Fruit fly (Drosophila melanogaster) whole organism, prepupa: ENCODE data around the gene csw.

Experiments used
- CG10631 ChIP-seq: fragments of 200-800 bp; sonication (Bioruptor generic); optimal IDR thresholded peaks from 2 replicates; lab custom pipeline; 2016; ENCODE audit warnings: missing biosample characterization, missing genetic modification characterization
- CG10669 ChIP-seq: fragments of 200-800 bp; sonication (Bioruptor generic); optimal IDR thresholded peaks from 3 replicates; lab custom pipeline; 2018; ENCODE audit warnings: missing biosample characterization, mild to moderate bottlenecking, missing genetic modification characterization, moderate library complexity
- CG11294 ChIP-seq: fragments of 200-800 bp; sonication (Bioruptor generic); IDR thresholded peaks from 2 replicates; pipeline ENCODE4 v1.3.6; 2022; ENCODE audit warnings: missing biosample characterization, missing genetic modification characterization
- CG11762 ChIP-seq: fragments of 200-800 bp; sonication (Bioruptor generic); optimal IDR thresholded peaks from 3 replicates; lab custom pipeline; 2016; ENCODE audit warnings: missing biosample characterization, missing genetic modification characterization; ENCODE audit not compliant: insufficient read depth
- CG11902 ChIP-seq: fragments of 200-800 bp; sonication (Bioruptor generic); optimal IDR thresholded peaks from 3 replicates; lab custom pipeline; 2016; ENCODE audit warnings: missing biosample characterization, missing genetic modification characterization
- CG16779 ChIP-seq: fragments of 200-800 bp; sonication (Bioruptor generic); optimal IDR thresholded peaks from 3 replicates; lab custom pipeline; 2017; ENCODE audit warnings: missing biosample characterization, mild to moderate bottlenecking, missing genetic modification characterization
- CG32006 ChIP-seq: fragments of 200-800 bp; sonication (Bioruptor generic); optimal IDR thresholded peaks from 3 replicates; lab custom pipeline; 2017; ENCODE audit warnings: missing biosample characterization, mild to moderate bottlenecking, missing genetic modification characterization
- CG34406 ChIP-seq: fragments of 200-800 bp; sonication (Bioruptor generic); optimal IDR thresholded peaks from 3 replicates; lab custom pipeline; 2016; ENCODE audit warnings: missing biosample characterization, missing genetic modification characterization
- CG6276 ChIP-seq: fragments of 200-800 bp; sonication (Bioruptor generic); optimal IDR thresholded peaks from 2 replicates; lab custom pipeline; 2017; ENCODE audit warnings: missing biosample characterization, mild to moderate bottlenecking, missing genetic modification characterization
- CG6792 ChIP-seq: fragments of 200-800 bp; sonication (Bioruptor generic); optimal IDR thresholded peaks from 3 replicates; lab custom pipeline; 2016; ENCODE audit warnings: missing biosample characterization, missing genetic modification characterization
- CG7368 ChIP-seq: fragments of 200-800 bp; sonication (Bioruptor generic); optimal IDR thresholded peaks from 3 replicates; lab custom pipeline; 2016; ENCODE audit warnings: missing biosample characterization, missing genetic modification characterization
- CG8119 ChIP-seq: fragments of 200-800 bp; sonication (Bioruptor generic); IDR thresholded peaks from 3 replicates; pipeline ENCODE4 v1.3.6; 2022; ENCODE audit warnings: missing biosample characterization, missing genetic modification characterization
- CG8632 ChIP-seq: fragments of 200-800 bp; sonication (Bioruptor generic); optimal IDR thresholded peaks from 3 replicates; lab custom pipeline; 2016; ENCODE audit warnings: missing biosample characterization, missing genetic modification characterization
- CG9139 ChIP-seq: fragments of 200-800 bp; sonication (Bioruptor generic); optimal IDR thresholded peaks from 3 replicates; lab custom pipeline; 2017; ENCODE audit warnings: missing biosample characterization, mild to moderate bottlenecking, missing genetic modification characterization
- Eip75B ChIP-seq: fragments of 200-800 bp; sonication (Bioruptor generic); optimal IDR thresholded peaks from 3 replicates; lab custom pipeline; 2016; ENCODE audit warnings: missing biosample characterization, missing genetic modification characterization
- Eip78C ChIP-seq: fragments of 200-800 bp; sonication (Bioruptor generic); peaks from one replicate; lab custom pipeline; 2016; ENCODE audit warnings: missing biosample characterization, missing genetic modification characterization
- Eip93F ChIP-seq: fragments of 200-800 bp; sonication (Bioruptor generic); optimal IDR thresholded peaks from 2 replicates; lab custom pipeline; 2016; ENCODE audit warnings: missing biosample characterization, mild to moderate bottlenecking, missing genetic modification characterization
- Ets21C ChIP-seq: fragments of 200-800 bp; sonication (Bioruptor generic); optimal IDR thresholded peaks from 3 replicates; lab custom pipeline; 2016; ENCODE audit warnings: missing biosample characterization, missing genetic modification characterization
- Met ChIP-seq: fragments of 200-800 bp; sonication (Bioruptor generic); optimal IDR thresholded peaks from 3 replicates; lab custom pipeline; 2016; ENCODE audit warnings: missing biosample characterization, missing genetic modification characterization
- OdsH ChIP-seq: fragments of 200-800 bp; sonication (Bioruptor generic); optimal IDR thresholded peaks from 3 replicates; lab custom pipeline; 2016; ENCODE audit warnings: missing biosample characterization, missing genetic modification characterization
- Sox102F ChIP-seq: fragments of 200-800 bp; sonication (Bioruptor generic); optimal IDR thresholded peaks from 2 replicates; lab custom pipeline; 2016; ENCODE audit warnings: missing biosample characterization, mild to moderate bottlenecking, missing genetic modification characterization
- Sox14 ChIP-seq: fragments of 200-800 bp; sonication (Bioruptor generic); optimal IDR thresholded peaks from 3 replicates; lab custom pipeline; 2016; ENCODE audit warnings: missing biosample characterization, missing genetic modification characterization
- Sox15 ChIP-seq: fragments of 200-800 bp; sonication (Bioruptor generic); optimal IDR thresholded peaks from 3 replicates; lab custom pipeline; 2016; ENCODE audit warnings: missing biosample characterization, missing genetic modification characterization
- achi ChIP-seq: fragments of 200-800 bp; sonication (Bioruptor generic); optimal IDR thresholded peaks from 3 replicates; lab custom pipeline; 2016; ENCODE audit warnings: missing biosample characterization, missing genetic modification characterization
- acj6 ChIP-seq: fragments of 200-800 bp; sonication (Bioruptor generic); optimal IDR thresholded peaks from 3 replicates; lab custom pipeline; 2016; ENCODE audit warnings: missing biosample characterization, missing genetic modification characterization
- dac ChIP-seq: fragments of 200-800 bp; sonication (Bioruptor generic); optimal IDR thresholded peaks from 2 replicates; lab custom pipeline; 2017; ENCODE audit warnings: missing biosample characterization, mild to moderate bottlenecking, missing genetic modification characterization
- eg ChIP-seq: fragments of 200-800 bp; sonication (Bioruptor generic); IDR thresholded peaks from 3 replicates; pipeline ENCODE4 v1.3.6; 2022; ENCODE audit warnings: missing biosample characterization, missing genetic modification characterization
- esn ChIP-seq: fragments of 200-800 bp; sonication (Bioruptor generic); optimal IDR thresholded peaks from 2 replicates; lab custom pipeline; 2016; ENCODE audit warnings: missing biosample characterization, mild to moderate bottlenecking, missing genetic modification characterization, moderate library complexity
- fd85E ChIP-seq: fragments of 200-800 bp; sonication (Bioruptor generic); optimal IDR thresholded peaks from 3 replicates; lab custom pipeline; 2016; ENCODE audit warnings: missing biosample characterization, missing genetic modification characterization
- lz ChIP-seq: fragments of 200-800 bp; sonication (Bioruptor generic); optimal IDR thresholded peaks from 3 replicates; lab custom pipeline; 2016; ENCODE audit warnings: missing biosample characterization, missing genetic modification characterization
- net ChIP-seq: fragments of 200-800 bp; sonication (Bioruptor generic); optimal IDR thresholded peaks from 3 replicates; lab custom pipeline; 2016; ENCODE audit warnings: missing biosample characterization, missing genetic modification characterization
- svp ChIP-seq: fragments of 200-800 bp; sonication (Bioruptor generic); peaks from one replicate; lab custom pipeline; 2016; ENCODE audit warnings: missing biosample characterization, missing genetic modification characterization
- topi ChIP-seq: fragments of 200-800 bp; sonication (Bioruptor generic); optimal IDR thresholded peaks from 3 replicates; lab custom pipeline; 2016; ENCODE audit warnings: missing biosample characterization, missing genetic modification characterization

csw gene

DNA sequence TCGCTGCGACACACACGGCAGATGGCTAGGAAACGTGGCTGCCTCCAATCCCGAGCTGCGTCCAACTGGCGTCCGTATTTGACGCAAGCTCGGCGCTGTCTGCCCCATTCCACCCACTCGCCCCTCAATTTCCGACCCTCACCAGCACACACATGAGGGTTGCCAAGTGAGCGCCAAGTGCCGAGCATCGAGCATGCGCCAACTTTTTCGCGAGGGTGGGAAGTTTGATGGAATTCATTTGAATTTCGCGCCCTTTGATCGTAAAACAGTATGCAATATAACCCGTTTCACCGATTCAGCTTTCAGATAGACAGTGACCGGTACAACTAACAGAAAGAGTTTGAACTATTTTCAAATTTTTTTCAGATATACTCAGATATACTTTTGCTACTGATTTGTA is 32.2 kb upstream of the csw start, which contains the start of gene Sik2:
Sik2 (minus strand) TSS at position 67 of the 400 bp plus-strand sequence.
- TF ChIP-seq eg (GFP tag; lab: Robert Waterston, UW): 0 out of 3 replicates have a peak, but pooled peaks have one; percentile 9
- no peak for TF ChIP-seq CG6792 (GFP tag; lab: Kevin White, UChicago)
- no peak for TF ChIP-seq CG34406 (GFP tag; lab: Kevin White, UChicago)
- no peak for TF ChIP-seq Eip93F
- TF ChIP-seq Sox15 (GFP tag; lab: Kevin White, UChicago): no peak
- TF ChIP-seq dac (GFP tag; lab: Kevin White, UChicago): no peak

DNA sequence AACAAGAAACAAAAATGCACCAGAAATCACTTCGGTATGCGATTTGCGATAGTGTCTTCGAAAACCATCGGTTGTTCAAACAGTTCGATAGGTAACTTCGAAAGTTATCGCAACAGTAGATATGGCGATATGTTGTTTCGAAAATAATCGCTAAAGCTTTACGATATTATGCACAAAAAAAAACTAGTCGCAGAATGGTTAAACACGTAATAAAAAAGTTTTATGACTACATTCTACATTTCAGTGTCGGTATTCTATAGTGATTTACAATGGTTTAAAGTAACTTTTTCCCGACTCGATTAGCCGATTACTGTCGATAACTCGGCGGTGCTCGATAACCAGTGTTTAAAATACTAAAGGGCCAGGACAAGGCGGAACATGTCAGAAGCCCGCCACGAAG is 29.0 kb upstream of the csw start, which contains the start of gene CG4281:
CG4281 (minus strand) TSS at position 70 of the 400 bp plus-strand sequence.
- TF ChIP-seq esn (GFP tag; lab: Kevin White, UChicago) (peak; percentile 33), Eip78C (GFP tag; lab: Kevin White, UChicago) (peak; percentile 69), CG11762 (GFP tag; lab: Kevin White, UChicago) (no peak), CG6792 (GFP tag; lab: Kevin White, UChicago) (no peak), net (GFP tag; lab: Kevin White, UChicago) (no peak)

DNA sequence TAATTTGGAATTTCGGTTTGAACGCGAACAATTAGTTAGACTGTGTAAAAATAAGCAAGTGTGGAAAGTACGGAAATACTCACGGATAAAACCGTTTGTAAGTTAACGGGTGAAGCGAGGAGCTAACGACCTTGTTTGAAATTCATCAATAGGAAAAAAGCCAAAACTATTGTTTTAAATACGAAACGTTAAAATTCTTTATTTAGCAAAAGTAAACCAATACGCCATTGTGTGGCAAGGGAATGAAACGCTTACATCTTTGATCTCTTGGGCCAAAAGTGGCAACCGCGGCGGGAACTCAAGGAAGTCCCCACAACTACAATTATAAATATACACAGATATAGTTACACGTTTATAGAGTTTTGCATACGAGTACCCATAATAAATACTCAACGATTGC is 27.8 kb upstream of the csw start, which contains the start of gene CG14054:
CG14054 (minus strand) TSS at position 101 of the 400 bp plus-strand sequence.
- TF ChIP-seq CG10631: no peak
- TF ChIP-seq CG6276 (GFP tag; lab: Kevin White, UChicago): no peak
- no peak for TF ChIP-seq CG32006 (GFP tag; lab: Kevin White, UChicago)
- no peak for TF ChIP-seq OdsH (GFP tag; lab: Kevin White, UChicago)
- no peak for TF ChIP-seq acj6 (GFP tag; lab: Kevin White, UChicago)
- no peak for TF ChIP-seq CG9139 (GFP tag; lab: Kevin White, UChicago)
- TF ChIP-seq Sox102F (GFP tag; lab: Kevin White, UChicago): no peak
- no peak for TF ChIP-seq achi (GFP tag; lab: Kevin White, UChicago)
- TF ChIP-seq Eip75B (GFP tag; lab: Kevin White, UChicago): no peak
- TF ChIP-seq Met (GFP tag; lab: Kevin White, UChicago): no peak
- TF ChIP-seq CG10669: no peak
- TF ChIP-seq CG11294: no peak
- no peak for TF ChIP-seq Sox14 (GFP tag; lab: Kevin White, UChicago)
- no peak for TF ChIP-seq svp (GFP tag; lab: Kevin White, UChicago)
- TF ChIP-seq topi: no peak

DNA sequence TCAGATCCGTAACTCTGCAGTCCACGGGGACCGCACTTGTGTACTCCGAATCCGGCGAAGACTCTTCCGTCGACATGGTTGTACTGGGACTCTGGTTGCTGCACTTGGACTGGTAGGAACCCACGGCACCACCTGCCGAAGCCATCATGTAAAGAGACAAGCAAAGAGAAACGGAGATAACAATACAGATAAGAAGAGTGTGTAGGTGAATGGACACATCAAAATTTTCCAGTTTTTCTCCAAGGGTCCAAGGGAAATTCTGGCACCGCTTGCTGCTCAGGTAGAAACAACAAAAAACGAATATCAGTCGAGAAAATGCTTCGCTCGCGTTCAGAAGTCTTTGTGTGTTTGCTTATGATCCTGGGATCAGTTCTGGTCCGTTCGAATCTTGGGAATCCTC is 25.7 kb upstream of the csw start, which contains the start of gene CG4194:
CG4194 (plus strand) TSS at position 301 of the 400 bp plus-strand sequence.
- TF ChIP-seq esn (GFP tag; lab: Kevin White, UChicago) (no peak), Ets21C (GFP tag; lab: Kevin White, UChicago) (no peak), lz (no peak), CG7368 (GFP tag; lab: Kevin White, UChicago) (no peak), CG11762 (GFP tag; lab: Kevin White, UChicago) (no peak), achi (GFP tag; lab: Kevin White, UChicago) (no peak), net (GFP tag; lab: Kevin White, UChicago) (no peak), CG8632 (GFP tag; lab: Kevin White, UChicago) (no peak), CG6792 (GFP tag; lab: Kevin White, UChicago) (no peak), CG8119 (GFP tag; lab: Robert Waterston, UW) (no peak), fd85E (no peak), Sox102F (GFP tag; lab: Kevin White, UChicago) (no peak)

DNA sequence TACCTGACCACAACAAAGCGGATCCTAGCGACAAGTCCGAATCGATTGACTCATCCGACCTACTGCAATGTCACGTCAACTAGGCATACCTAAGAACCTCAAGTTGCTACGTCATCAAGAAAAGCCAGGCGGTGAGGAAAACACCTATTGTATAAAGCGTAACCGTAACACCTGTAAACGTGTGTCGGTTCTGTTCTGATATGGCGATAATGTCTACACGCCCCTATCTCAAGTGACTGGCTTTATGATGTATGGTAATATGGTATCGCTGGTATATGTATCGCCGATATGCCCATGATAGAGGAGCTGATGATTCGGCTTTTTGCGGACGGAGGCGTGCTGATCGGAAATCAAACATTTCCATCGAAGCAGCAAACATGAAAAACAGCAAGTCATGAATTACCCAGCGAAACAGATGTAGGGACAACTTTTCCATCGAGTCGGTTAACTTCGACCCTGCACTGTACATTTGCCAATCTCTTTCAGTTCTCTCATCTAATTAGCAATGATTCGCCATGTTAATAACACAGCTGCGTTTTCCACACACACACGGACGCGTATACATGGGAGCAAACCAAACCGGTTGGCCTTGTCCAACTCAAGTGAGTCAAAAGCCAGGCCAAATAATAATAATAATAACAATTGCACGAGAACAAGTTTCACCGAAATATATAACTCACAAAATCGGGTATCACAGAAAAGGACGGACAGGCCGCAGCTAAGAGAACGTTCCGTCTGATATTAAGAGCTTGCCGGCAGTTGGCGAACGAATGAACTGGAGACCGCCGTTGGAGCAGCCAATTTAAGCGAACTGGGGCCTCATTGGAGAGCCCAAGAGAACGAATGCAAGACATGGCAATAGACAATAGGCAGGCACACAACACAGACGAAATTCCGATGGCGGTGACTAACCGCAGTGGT is 24.0 kb upstream of the csw start:
- TF ChIP-seq CG16779 (tag; lab: Kevin White, UChicago) (peak; percentile 20), CG11902 (GFP tag; lab: Kevin White, UChicago) (no peak)
